Fruit fly (Drosophila melanogaster): Measurements from ENCODE around the gene PK2-R1.

- TF ChIP-seq Crg-1 (GFP tag; optimal IDR thresholded peaks at IDR 0.05) (no peak), Hr96 (GFP tag; optimal IDR thresholded peaks at IDR 0.05) (no peak), ovo (GFP tag; optimal IDR thresholded peaks at IDR 0.05) (no peak), Clk (GFP tag; optimal IDR thresholded peaks at IDR 0.05) (no peak), kay (GFP tag; ENCODE audit: borderline replicate concordance) (no peak), CG33017 (tag; optimal IDR thresholded peaks at IDR 0.05) (no peak), toe (GFP tag; optimal IDR thresholded peaks at IDR 0.05) (no peak), cic (GFP tag; optimal IDR thresholded peaks at IDR 0.05) (no peak), bab1 (GFP tag; optimal IDR thresholded peaks at IDR 0.05) (no peak), CG7101 (tag; optimal IDR thresholded peaks at IDR 0.05) (no peak), CG14711 (tag; optimal IDR thresholded peaks at IDR 0.05) (no peak)
These were observed 44.9 kb upstream of the PK2-R1 start, which contains the start of gene wntD for dm6 chr3R:13293148-13293756.
